Fruit fly (Drosophila melanogaster): ENCODE results near the gene Vps45.
A peak's percentile ranks its signal among the peaks of the same experiment; 100 is the strongest.

Gene Vps45

DNA sequence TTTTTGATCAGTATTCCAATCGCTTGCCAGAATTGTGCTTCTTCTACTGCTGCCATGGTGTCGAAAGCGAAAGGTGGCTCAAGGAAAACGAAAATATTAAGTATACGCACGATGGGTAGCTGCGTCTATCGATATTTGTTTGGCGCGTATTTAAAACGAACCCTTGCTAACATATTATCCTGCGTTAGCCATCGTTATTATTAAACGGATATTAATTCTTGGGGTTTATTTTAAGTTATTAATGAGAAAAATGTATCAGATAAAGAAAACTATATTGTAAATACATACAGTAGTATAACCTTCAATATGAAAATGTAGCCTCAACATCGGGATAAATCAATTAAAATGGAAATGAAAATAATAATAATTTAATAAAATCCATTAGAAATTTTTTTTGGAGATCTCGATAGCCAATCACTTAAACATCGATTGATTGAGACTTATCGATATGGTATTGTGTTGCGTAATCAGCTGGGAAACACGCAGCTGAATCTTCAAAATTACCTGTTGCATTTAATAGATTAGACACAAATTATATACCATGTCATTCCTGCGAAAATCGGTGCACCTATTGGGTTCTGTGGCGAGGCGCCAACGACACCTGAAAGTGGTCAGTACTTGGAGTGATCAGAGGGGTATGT, 8.3 kb upstream of the Vps45 start, which contains the start of the genes CG9386 and BckdhA (continued):
- TF ChIP-seq CG9437 (GFP tag; optimal IDR thresholded peaks at IDR 0.05) (peak; percentile 77), Dfd (GFP tag; optimal IDR thresholded peaks at IDR 0.05) (no peak), CG17328 (GFP tag; IDR thresholded peaks at IDR 0.05) (no peak), CG8924 (tag; optimal IDR thresholded peaks at IDR 0.05) (peak; percentile 54), CG17385 (GFP tag; optimal IDR thresholded peaks at IDR 0.05) (peak; percentile 93), Dip2 (GFP tag; IDR thresholded peaks at IDR 0.05) (no peak), CG9727 (GFP tag; optimal IDR thresholded peaks at IDR 0.05) (peak; percentile 68), CG34376 (GFP tag; optimal IDR thresholded peaks at IDR 0.05) (peak; percentile 46), Aef1 (GFP tag; IDR thresholded peaks at IDR 0.05) (peak; percentile 13; the same call in 1 of the 3 replicates), CG4820 (GFP tag; optimal IDR thresholded peaks at IDR 0.05) (peak; percentile 14), prd (optimal IDR thresholded peaks at IDR 0.05) (no peak), prd (GFP tag; IDR thresholded peaks at IDR 0.05) (peak; percentile 59; the same call in 2 of the 3 replicates), vfl (GFP tag; optimal IDR thresholded peaks at IDR 0.05) (peak; percentile 34), CG14050 (GFP tag; IDR thresholded peaks at IDR 0.05) (no peak), dmrt11E (tag; optimal IDR thresholded peaks at IDR 0.05) (peak; percentile 0), CG7963 (GFP tag; IDR thresholded peaks at IDR 0.05; ENCODE audit: partially characterized antibody) (no peak), chif (GFP tag; optimal IDR thresholded peaks at IDR 0.05) (peak in 1 of 2 experiments; percentile 40), CG11085 (GFP tag; IDR thresholded peaks at IDR 0.05) (no peak), CG2199 (GFP tag; IDR thresholded peaks at IDR 0.05) (no peak), ara (GFP tag; IDR thresholded peaks at IDR 0.05) (no peak), CTCF (GFP tag; optimal IDR thresholded peaks at IDR 0.05) (no peak), Meics (GFP tag; optimal IDR thresholded peaks at IDR 0.05) (peak; percentile 67), eyg (GFP tag; optimal IDR thresholded peaks at IDR 0.05) (no peak), lbe (GFP tag; optimal IDR thresholded peaks at IDR 0.05) (no peak), kni (GFP tag; optimal IDR thresholded peaks at IDR 0.05) (no peak), ERR (GFP tag; optimal IDR thresholded peaks at IDR 0.05) (no peak), hth (optimal IDR thresholded peaks at IDR 0.05) (no peak), CG11247 (GFP tag; IDR thresholded peaks at IDR 0.05) (peak; percentile 66), CG6791 (GFP tag; IDR thresholded peaks at IDR 0.05; ENCODE audit: partially characterized antibody) (peak; percentile 12; the same call in 1 of the 3 replicates), YL-1 (GFP tag; optimal IDR thresholded peaks at IDR 0.05) (peak; percentile 62), CG18599 (GFP tag; optimal IDR thresholded peaks at IDR 0.05) (no peak), pum (GFP tag; optimal IDR thresholded peaks at IDR 0.05) (peak; percentile 34), CG42726 (GFP tag; IDR thresholded peaks at IDR 0.05; ENCODE audit: partially characterized antibody) (peak; percentile 50; the same call in 1 of the 2 replicates), CG18764 (GFP tag; optimal IDR thresholded peaks at IDR 0.05) (peak; percentile 16), CG13775 (GFP tag; optimal IDR thresholded peaks at IDR 0.05) (peak; percentile 55), NC2α (GFP tag; optimal IDR thresholded peaks at IDR 0.05) (no peak), insv (GFP tag; optimal IDR thresholded peaks at IDR 0.05) (no peak)

DNA sequence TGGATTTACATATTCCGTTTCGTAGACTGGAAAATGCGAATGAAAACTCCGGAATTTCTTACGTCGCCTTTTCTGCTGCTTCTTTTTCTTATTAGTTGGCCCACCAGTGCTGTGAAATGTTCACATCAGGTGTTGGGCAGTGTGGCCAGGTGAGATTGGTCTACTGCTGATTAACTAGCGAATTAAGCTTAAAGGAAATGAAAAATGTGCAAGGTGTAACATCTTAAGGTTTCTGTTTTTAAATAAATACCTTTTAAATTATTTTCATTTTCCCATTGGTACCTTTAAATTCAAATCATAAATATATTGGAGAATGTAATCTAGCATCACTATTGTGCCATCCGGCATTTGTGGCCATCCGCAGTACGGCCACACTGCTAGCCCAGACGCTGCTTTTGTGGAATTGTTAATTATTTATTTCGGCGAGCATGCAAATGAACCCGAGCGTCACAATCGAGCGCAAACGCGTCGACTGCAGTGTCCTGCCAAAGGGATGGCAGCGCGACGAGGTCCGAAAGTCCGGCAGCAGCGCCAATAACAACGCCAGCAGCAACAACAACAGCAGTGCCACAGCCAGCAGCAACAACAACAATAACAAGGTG, 4.2 kb upstream of the Vps45 start, which contains the start of the genes AP-1mu and MBD-like:
Gene AP-1mu, minus strand, starts transcription at position 113 of the 602 bp plus-strand sequence.
Gene MBD-like, plus strand, starts transcription at position 348 of the 602 bp plus-strand sequence.
- TF ChIP-seq CG7556 (GFP tag; optimal IDR thresholded peaks at IDR 0.05) (peak; percentile 46), ttk (GFP tag; IDR thresholded peaks at IDR 0.05) (no peak), dmrt11E (tag; optimal IDR thresholded peaks at IDR 0.05) (peak; percentile 55), tup (GFP tag; optimal IDR thresholded peaks at IDR 0.05) (peak; percentile 58), Rx (GFP tag; IDR thresholded peaks at IDR 0.05) (peak; percentile 7; the same call in 1 of the 2 replicates), CG1602 (GFP tag; optimal IDR thresholded peaks at IDR 0.05) (peak; percentile 73), ranshi (GFP tag; IDR thresholded peaks at IDR 0.05) (peak; percentile 58; the same call in 1 of the 2 replicates), Gug (GFP tag; IDR thresholded peaks at IDR 0.05) (peak; percentile 61; the same call in 3 of the 4 replicates), ara (GFP tag; IDR thresholded peaks at IDR 0.05) (no peak), CG2116 (GFP tag; optimal IDR thresholded peaks at IDR 0.05) (peak; percentile 72), CG10321 (GFP tag; IDR thresholded peaks at IDR 0.05) (no peak), chinmo (GFP tag; IDR thresholded peaks at IDR 0.05; ENCODE audit: partially characterized antibody) (0 out of 4 replicates have a peak, but pooled peaks have one; percentile 10), insv (GFP tag; optimal IDR thresholded peaks at IDR 0.05) (peak; percentile 68 to 97), Ets65A (GFP tag) (peak; percentile 95), sim (GFP tag; IDR thresholded peaks at IDR 0.05) (no peak), Meics (GFP tag; optimal IDR thresholded peaks at IDR 0.05) (peak; percentile 48), Ets97D (GFP tag; optimal IDR thresholded peaks at IDR 0.05) (peak; percentile 61), Poxn (GFP tag; IDR thresholded peaks at IDR 0.05) (no peak)

Measured in whole organism, embryonic.